Worm (Caenorhabditis elegans): ENCODE measurements around the gene clec-218.

The clec-218 gene

DNA sequence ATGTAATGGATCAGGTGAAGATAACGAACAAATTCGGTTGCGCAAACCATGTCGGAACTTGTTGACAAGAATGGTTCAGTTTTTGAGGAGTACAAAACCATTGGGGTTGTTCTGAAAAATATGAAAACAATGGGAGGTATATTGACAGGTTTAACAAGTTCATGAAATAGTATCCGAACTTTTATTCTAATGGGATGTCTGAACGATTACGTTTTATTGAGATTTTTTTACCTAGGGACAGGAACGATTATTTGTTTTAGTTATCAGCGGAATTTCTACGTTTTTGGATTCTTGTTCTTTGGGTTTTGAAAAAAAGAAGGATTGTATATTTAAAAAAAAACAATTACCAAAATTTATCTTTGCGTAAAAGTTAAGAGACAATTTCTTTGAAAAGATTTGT lies 27.0 kb upstream of the clec-218 start, which contains the start of gene str-135:
Gene str-135 (minus strand): TSS at position 101 of the 400 bp plus-strand sequence.
- no peak for TF ChIP-seq aptf-3 (GFP tag; IDR thresholded peaks at IDR 0.05)
- no peak for TF ChIP-seq tbx-9 (tag; optimal IDR thresholded peaks at IDR 0.05; ENCODE audit: borderline replicate concordance)
- TF ChIP-seq sptf-2 (GFP tag; optimal IDR thresholded peaks at IDR 0.05), result no peak
- no peak for TF ChIP-seq mcd-1 (GFP tag; IDR thresholded peaks at IDR 0.05)
- TF ChIP-seq Y56A3A.18 (GFP tag; IDR thresholded peaks at IDR 0.05), result no peak
- no peak for TF ChIP-seq F57A8.1 (GFP tag; optimal IDR thresholded peaks at IDR 0.05)
- no peak for TF ChIP-seq madf-10 (tag; optimal IDR thresholded peaks at IDR 0.05)
- no peak for TF ChIP-seq bed-2 (GFP tag; IDR thresholded peaks at IDR 0.05)
- TF ChIP-seq ccch-3 (GFP tag; optimal IDR thresholded peaks at IDR 0.05), result no peak
- TF ChIP-seq ceh-27 (GFP tag; optimal IDR thresholded peaks at IDR 0.05), result no peak
- no peak for TF ChIP-seq B0261.1 (tag; optimal IDR thresholded peaks at IDR 0.05)
- no peak for TF ChIP-seq ztf-25 (GFP tag; IDR thresholded peaks at IDR 0.05)
- TF ChIP-seq pbrm-1 (GFP tag; IDR thresholded peaks at IDR 0.05), result no peak
- TF ChIP-seq hmg-1.2 (GFP tag; IDR thresholded peaks at IDR 0.05), result no peak
- TF ChIP-seq madf-6 (GFP tag; IDR thresholded peaks at IDR 0.05), result no peak
- TF ChIP-seq die-1 (tag; optimal IDR thresholded peaks at IDR 0.05), result no peak
- no peak for TF ChIP-seq ZK185.1 (tag; optimal IDR thresholded peaks at IDR 0.05; ENCODE audit: poor library complexity, severe bottlenecking)

DNA sequence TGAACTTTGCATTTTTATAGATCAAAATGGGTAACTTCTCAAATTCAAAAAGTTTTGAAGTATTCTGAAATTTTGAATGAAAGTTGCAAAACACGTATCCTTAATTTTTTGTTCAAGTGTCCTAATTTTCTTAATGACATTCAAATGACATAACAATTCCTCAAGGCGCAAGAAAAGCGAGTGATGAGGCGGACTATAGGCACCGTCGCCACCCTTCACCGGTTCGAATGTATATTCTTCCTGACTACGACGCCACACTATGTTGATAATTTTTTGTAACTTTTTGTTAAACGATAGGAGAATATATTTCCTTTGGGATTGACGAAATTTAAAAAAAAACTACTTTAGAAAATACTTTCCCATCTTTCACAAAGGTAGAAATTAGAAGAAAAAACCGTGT lies 26.1 kb upstream of the clec-218 start:
- no peak for TF ChIP-seq hlh-26 (GFP tag; conservative IDR thresholded peaks at IDR 0.05)
- TF ChIP-seq B0035.1 (tag; optimal IDR thresholded peaks at IDR 0.05), result no peak
- no peak for TF ChIP-seq ztf-26 (tag; optimal IDR thresholded peaks at IDR 0.05)
- TF ChIP-seq F52B5.7 (tag; optimal IDR thresholded peaks at IDR 0.05), result no peak
- TF ChIP-seq unc-62 (GFP tag; optimal IDR thresholded peaks at IDR 0.05), result no peak
- no peak for TF ChIP-seq aptf-3 (GFP tag; IDR thresholded peaks at IDR 0.05)
- TF ChIP-seq athp-1 (tag; optimal IDR thresholded peaks at IDR 0.05), result no peak
- no peak for TF ChIP-seq nfya-1 (tag; optimal IDR thresholded peaks at IDR 0.05; ENCODE audit: borderline replicate concordance, insufficient read depth)
- TF ChIP-seq ccch-3 (GFP tag; optimal IDR thresholded peaks at IDR 0.05), result no peak
- TF ChIP-seq zim-3 (tag; optimal IDR thresholded peaks at IDR 0.05), result no peak
- no peak for TF ChIP-seq madf-6 (GFP tag; IDR thresholded peaks at IDR 0.05)
- TF ChIP-seq F57A8.1 (GFP tag; optimal IDR thresholded peaks at IDR 0.05), result no peak
- TF ChIP-seq F37B4.10 (GFP tag; IDR thresholded peaks at IDR 0.05), result no peak
- TF ChIP-seq F49E8.2 (tag; optimal IDR thresholded peaks at IDR 0.05; ENCODE audit: insufficient read depth), result no peak
- TF ChIP-seq lin-35 (GFP tag; optimal IDR thresholded peaks at IDR 0.05), result no peak
- TF ChIP-seq fkh-3 (tag; optimal IDR thresholded peaks at IDR 0.05), result no peak
- no peak for TF ChIP-seq unc-130 (GFP tag; optimal IDR thresholded peaks at IDR 0.05)
- TF ChIP-seq lir-1 (GFP tag; conservative IDR thresholded peaks at IDR 0.05), result no peak
- TF ChIP-seq sptf-2 (GFP tag; optimal IDR thresholded peaks at IDR 0.05), result no peak

DNA sequence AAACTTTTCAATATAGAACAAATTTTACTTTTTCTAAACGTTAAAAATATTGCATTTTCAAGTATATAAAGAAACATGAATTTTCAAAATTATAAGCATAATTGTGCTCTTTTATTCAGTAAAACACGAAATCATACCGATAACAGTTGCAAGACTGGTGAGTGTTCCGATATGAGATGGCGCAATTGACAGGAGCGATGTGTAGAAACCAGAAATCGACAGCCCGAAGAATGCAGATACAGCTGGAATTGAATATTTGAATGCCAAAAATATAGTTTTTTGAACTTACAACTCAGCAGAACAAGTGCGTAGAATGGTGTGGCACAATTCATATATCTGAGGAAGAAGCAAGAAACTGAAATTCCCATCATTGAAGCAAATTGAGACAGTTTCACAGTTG lies 24.8 kb upstream of the clec-218 start:
- TF ChIP-seq Y95B8A.8 (GFP tag; IDR thresholded peaks at IDR 0.05) (no peak), let-607 (tag; optimal IDR thresholded peaks at IDR 0.05) (peak in 1 of 2 experiments; percentile 52), nhr-27 (tag; optimal IDR thresholded peaks at IDR 0.05) (no peak), nhr-80 (tag; optimal IDR thresholded peaks at IDR 0.05) (peak; percentile 35), Y56A3A.18 (GFP tag; IDR thresholded peaks at IDR 0.05) (no peak)

DNA sequence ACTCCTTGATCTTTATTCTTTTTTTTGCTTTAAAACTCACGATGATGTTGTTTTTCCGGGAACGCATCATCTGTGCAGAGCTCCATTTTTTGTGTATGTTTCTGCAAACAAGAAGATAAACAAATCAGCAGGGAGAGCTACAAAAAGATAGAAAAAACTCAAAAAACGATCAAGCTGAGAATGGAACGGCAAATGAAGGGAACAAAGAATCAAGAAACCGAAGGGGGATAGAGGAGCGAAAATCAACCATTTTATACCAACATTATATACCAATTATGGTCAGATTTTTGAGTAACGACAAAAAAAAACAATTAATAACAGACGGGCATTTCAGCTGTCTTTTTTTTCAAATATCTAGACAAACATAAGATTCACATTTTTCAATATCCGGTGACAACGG lies 22.9 kb upstream of the clec-218 start, which contains the start of gene slc-17.5:
Gene slc-17.5 (minus strand): TSS at position 101 of the 400 bp plus-strand sequence.
- TF ChIP-seq ztf-3 (GFP tag; optimal IDR thresholded peaks at IDR 0.05) (no peak), nhr-90 (tag; optimal IDR thresholded peaks at IDR 0.05) (no peak), lsl-1 (GFP tag; optimal IDR thresholded peaks at IDR 0.05) (no peak)
